Fruit fly (Drosophila melanogaster): ENCODE results near the gene Grip.

Grip gene

DNA sequence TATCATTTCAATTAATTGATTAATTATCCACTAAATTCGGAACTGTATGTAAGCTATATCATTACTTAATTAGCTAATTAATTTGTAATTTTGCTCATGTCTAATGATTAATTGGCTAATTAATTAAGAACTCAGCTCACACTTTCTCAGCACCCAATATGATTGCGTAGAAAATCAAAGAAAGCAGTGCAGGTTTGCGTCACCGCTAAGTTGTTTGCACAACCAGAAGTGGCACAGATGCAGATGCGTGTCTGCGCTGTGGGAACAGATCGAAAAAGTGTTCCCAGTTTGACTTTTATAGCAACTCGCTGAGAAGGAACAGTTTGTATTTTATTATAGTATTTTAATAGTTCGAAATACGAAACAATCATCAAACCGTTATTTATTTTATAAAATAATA, 26.1 kb downstream of the Grip start (continued):
- no peak for TF ChIP-seq CG4404 (GFP tag; IDR thresholded peaks at IDR 0.05)
- TF ChIP-seq crc (GFP tag; optimal IDR thresholded peaks at IDR 0.05) = no peak
- TF ChIP-seq CG8290 (GFP tag; optimal IDR thresholded peaks at IDR 0.05) = peak; percentile 37
- peak in 1 of 2 experiments; percentile 67 for TF ChIP-seq CG8290 (tag; optimal IDR thresholded peaks at IDR 0.05)
- TF ChIP-seq CG2199 (GFP tag; IDR thresholded peaks at IDR 0.05) = peak; percentile 25; the same call in 1 of the 3 replicates
- TF ChIP-seq Gsc (GFP tag; IDR thresholded peaks at IDR 0.05) = no peak
- peak in 1 of 2 experiments; percentile 54 for TF ChIP-seq Pdp1 (GFP tag; optimal IDR thresholded peaks at IDR 0.05)
- TF ChIP-seq CG18476 (GFP tag; optimal IDR thresholded peaks at IDR 0.05) = no peak
- TF ChIP-seq CG15073 (GFP tag; optimal IDR thresholded peaks at IDR 0.05) = no peak
- peak; percentile 83 for TF ChIP-seq CTCF (GFP tag; optimal IDR thresholded peaks at IDR 0.05)
- TF ChIP-seq CG4360 (GFP tag; IDR thresholded peaks at IDR 0.05) = no peak
- peak in 1 of 2 experiments; percentile 22 for TF ChIP-seq Hr51 (GFP tag; optimal IDR thresholded peaks at IDR 0.05)
- peak; percentile 26 for TF ChIP-seq NfI (GFP tag; optimal IDR thresholded peaks at IDR 0.05)
- peak; percentile 10 for TF ChIP-seq CG2712 (tag; optimal IDR thresholded peaks at IDR 0.05)
- TF ChIP-seq tap (tag; optimal IDR thresholded peaks at IDR 0.05) = no peak
- TF ChIP-seq CG33213 (GFP tag; optimal IDR thresholded peaks at IDR 0.05) = peak; percentile 22
- TF ChIP-seq nmo (GFP tag; optimal IDR thresholded peaks at IDR 0.05) = peak; percentile 7
- peak; percentile 14 for TF ChIP-seq CG4707 (GFP tag; optimal IDR thresholded peaks at IDR 0.05)
- peak; percentile 3 for TF ChIP-seq Dek (tag; optimal IDR thresholded peaks at IDR 0.05)
- no peak for TF ChIP-seq ems (GFP tag; optimal IDR thresholded peaks at IDR 0.05)
- peak; percentile 76 for TF ChIP-seq Ets65A (GFP tag)
- peak in 1 of 2 experiments; percentile 7 for TF ChIP-seq bsh (GFP tag; optimal IDR thresholded peaks at IDR 0.05)
- TF ChIP-seq Bgb (GFP tag; IDR thresholded peaks at IDR 0.05; ENCODE audit: partially characterized antibody) = peak; percentile 25; the same call in 1 of the 2 replicates
- TF ChIP-seq B-H2 (GFP tag; optimal IDR thresholded peaks at IDR 0.05) = no peak
- no peak for TF ChIP-seq ttk (GFP tag; IDR thresholded peaks at IDR 0.05)
- TF ChIP-seq esg (GFP tag; conservative IDR thresholded peaks at IDR 0.05) = no peak
- no peak for TF ChIP-seq CG12219 (GFP tag; optimal IDR thresholded peaks at IDR 0.05)
- 0 out of 2 replicates have a peak, but pooled peaks have one; percentile 8 for TF ChIP-seq CG10366 (GFP tag; IDR thresholded peaks at IDR 0.05)
- TF ChIP-seq CG12391 (tag; optimal IDR thresholded peaks at IDR 0.05) = peak; percentile 7
- TF ChIP-seq NC2α (GFP tag; optimal IDR thresholded peaks at IDR 0.05) = no peak
- no peak for TF ChIP-seq Xrp1 (GFP tag; IDR thresholded peaks at IDR 0.05)
- TF ChIP-seq Neu2 (GFP tag; optimal IDR thresholded peaks at IDR 0.05; ENCODE audit: borderline replicate concordance) = no peak
- TF ChIP-seq CG10979 (tag; optimal IDR thresholded peaks at IDR 0.05) = peak; percentile 15
- no peak for TF ChIP-seq pan (optimal IDR thresholded peaks at IDR 0.05)
- TF ChIP-seq pan (GFP tag; optimal IDR thresholded peaks at IDR 0.05 in 1 of 2, IDR thresholded peaks at IDR 0.05 in 1 of 2) = peak in 1 of 2 experiments; percentile 25
- TF ChIP-seq ci (GFP tag; IDR thresholded peaks at IDR 0.05) = 0 out of 3 replicates have a peak, but pooled peaks have one; percentile 42
- no peak for TF ChIP-seq lov (optimal IDR thresholded peaks at IDR 0.05)
- TF ChIP-seq lov (GFP tag; IDR thresholded peaks at IDR 0.05) = no peak
- peak; percentile 20 for TF ChIP-seq gsb-n (tag; optimal IDR thresholded peaks at IDR 0.05)

DNA sequence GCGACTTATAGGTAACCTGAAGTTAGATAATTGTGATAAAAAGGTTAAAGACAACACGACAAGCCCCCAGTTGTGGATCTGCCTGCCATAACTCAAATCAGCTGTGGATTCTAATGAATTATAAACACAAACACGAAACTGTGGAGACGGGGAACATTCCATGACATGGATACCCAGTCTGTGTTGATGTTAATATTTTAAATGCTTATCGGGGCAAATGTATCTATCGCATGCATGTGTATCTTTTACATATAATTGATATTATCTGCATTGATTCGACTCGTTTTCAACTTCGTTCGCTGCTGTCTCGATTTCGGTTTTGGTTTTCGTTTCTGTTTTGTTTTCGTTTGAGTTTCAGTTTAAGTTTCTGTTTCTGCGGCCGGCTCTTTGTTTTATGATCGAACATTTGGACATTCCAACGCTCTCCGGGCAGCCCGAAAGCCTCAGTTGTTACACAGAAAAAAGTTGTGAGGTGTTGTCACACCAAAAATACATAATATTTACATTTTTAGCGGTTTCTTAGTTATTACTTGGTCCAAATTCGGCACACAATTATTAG, 26.8 kb downstream of the Grip start:
- TF ChIP-seq gem (tag; optimal IDR thresholded peaks at IDR 0.05) = no peak
- TF ChIP-seq CG4404 (GFP tag; IDR thresholded peaks at IDR 0.05) = no peak
- no peak for TF ChIP-seq sr (GFP tag; IDR thresholded peaks at IDR 0.05)
- TF ChIP-seq CG3407 (GFP tag; optimal IDR thresholded peaks at IDR 0.05) = no peak
- TF ChIP-seq CG3163 (GFP tag; optimal IDR thresholded peaks at IDR 0.05) = no peak
- TF ChIP-seq chinmo (GFP tag; IDR thresholded peaks at IDR 0.05; ENCODE audit: partially characterized antibody) = 0 out of 4 replicates have a peak, but pooled peaks have one; percentile 9
- peak; percentile 49 for TF ChIP-seq Ets65A (GFP tag)
- TF ChIP-seq hkb (optimal IDR thresholded peaks at IDR 0.05) = no peak
- no peak for TF ChIP-seq hkb (GFP tag; IDR thresholded peaks at IDR 0.05)
- TF ChIP-seq Ssrp (tag; optimal IDR thresholded peaks at IDR 0.05) = no peak
- peak; percentile 19 for TF ChIP-seq Deaf1 (tag; optimal IDR thresholded peaks at IDR 0.05)
- TF ChIP-seq ham (GFP tag; IDR thresholded peaks at IDR 0.05) = no peak
- peak; percentile 18 for TF ChIP-seq salm (tag; optimal IDR thresholded peaks at IDR 0.05)
- no peak for TF ChIP-seq repo (GFP tag; optimal IDR thresholded peaks at IDR 0.05)
- no peak for TF ChIP-seq CG18599 (GFP tag; optimal IDR thresholded peaks at IDR 0.05)
- no peak for TF ChIP-seq CG4328 (GFP tag; optimal IDR thresholded peaks at IDR 0.05)
- TF ChIP-seq CG3065 (GFP tag; optimal IDR thresholded peaks at IDR 0.05) = no peak
